Worm (Caenorhabditis elegans) whole organism, L2 larva: Measurements from ENCODE around the gene B0250.18.

Source experiments
- C34F6.9 ChIP-seq: fragments of 150-350 bp; optimal IDR thresholded peaks from 2 replicates; lab custom pipeline; 2014; ENCODE audit warnings: missing biosample characterization, missing genetic modification characterization
- R02D3.7 ChIP-seq: fragments of 150-350 bp; optimal IDR thresholded peaks from 2 replicates; lab custom pipeline; 2014; ENCODE audit warnings: missing biosample characterization, missing genetic modification characterization
- ceh-82 ChIP-seq: fragments of 150-350 bp; optimal IDR thresholded peaks from 2 replicates; lab custom pipeline; 2014; ENCODE audit warnings: missing biosample characterization, missing genetic modification characterization
- lin-39 ChIP-seq: fragments of 150-350 bp; optimal IDR thresholded peaks from 2 replicates; lab custom pipeline; 2014; ENCODE audit warnings: missing biosample characterization, missing genetic modification reagents, missing genetic modification characterization
- nhr-11 ChIP-seq: fragments of 150-350 bp; optimal IDR thresholded peaks from 2 replicates; lab custom pipeline; 2014; ENCODE audit warnings: missing biosample characterization, missing genetic modification characterization
- nhr-77 ChIP-seq: fragments of 150-350 bp; optimal IDR thresholded peaks from 2 replicates; lab custom pipeline; 2014; ENCODE audit warnings: missing biosample characterization, missing genetic modification characterization
- snpc-4 ChIP-seq: fragments of 150-350 bp; optimal IDR thresholded peaks from 2 replicates; lab custom pipeline; 2014; ENCODE audit warnings: missing biosample characterization, missing genetic modification characterization

DNA sequence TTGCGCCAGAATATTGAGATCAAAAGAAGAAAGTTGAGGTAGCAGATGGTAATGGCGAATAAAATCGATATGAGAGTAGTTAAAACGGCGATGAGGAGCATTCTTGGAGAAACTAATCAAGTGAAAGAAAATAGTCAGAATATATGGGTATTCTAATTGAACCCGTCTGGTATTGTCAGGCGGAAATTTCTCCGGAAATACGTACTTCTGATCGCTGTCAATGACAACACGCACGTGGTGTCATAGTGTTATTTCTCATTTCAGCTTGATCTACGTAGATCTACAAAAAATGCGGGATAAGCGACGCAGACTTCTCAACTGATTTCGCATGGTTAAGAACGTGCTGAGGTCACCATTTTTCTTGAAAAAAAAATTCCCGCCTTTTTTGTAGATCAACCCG, 31.7 kb upstream of the B0250.18 start, which contains the start of gene srbc-79:
- TF ChIP-seq lin-39 (tag; lab: Kevin White, UChicago) (no peak), C34F6.9 (tag; lab: Kevin White, UChicago) (no peak), nhr-11 (no peak), nhr-77 (tag; lab: Kevin White, UChicago) (no peak), R02D3.7 (tag; lab: Kevin White, UChicago) (no peak), ceh-82 (no peak), snpc-4 (tag; lab: Kevin White, UChicago) (no peak)
